Worm (Caenorhabditis elegans): ENCODE measurements around the gene F21C10.10.

DNA sequence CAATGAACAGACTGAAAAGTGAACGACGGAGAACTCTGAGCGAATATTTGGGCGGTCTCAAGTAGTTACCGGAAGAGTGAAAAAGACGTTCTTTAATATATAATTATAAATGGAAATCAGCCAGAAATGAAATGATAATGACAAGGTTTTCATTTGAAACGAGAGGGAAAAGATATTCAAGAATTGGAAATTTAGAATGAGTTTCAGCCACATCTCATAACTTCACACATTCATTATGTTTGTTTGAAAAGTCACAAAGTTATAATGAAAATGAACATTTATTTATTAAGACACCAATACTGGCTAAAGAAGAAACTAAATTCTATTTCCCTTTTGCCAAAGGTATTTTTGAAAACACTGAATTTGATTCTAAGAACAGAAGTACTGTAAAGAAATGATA, 45.0 kb upstream of the F21C10.10 start, which contains the start of gene C25E10.7:
- TF ChIP-seq med-1 (GFP tag; optimal IDR thresholded peaks at IDR 0.05; ENCODE audit: insufficient read depth) (no peak), flt-1 (GFP tag; IDR thresholded peaks at IDR 0.05) (no peak), cog-1 (tag; optimal IDR thresholded peaks at IDR 0.05) (no peak)

Measured in whole organism, midembryonic.